Fruit fly (Drosophila melanogaster) whole organism, wandering third instar larva: ENCODE results near the gene Oseg5.
A peak's percentile ranks its signal among the peaks of the same experiment; 100 is the strongest.

Experiments used
- Abd-B ChIP-seq: fragments of >200 bp; optimal IDR thresholded peaks from 2 replicates; lab custom pipeline; 2017; ENCODE audit warnings: missing biosample characterization, missing genetic modification characterization
- CG32264 ChIP-seq: fragments of 200-800 bp; sonication (Bioruptor generic); optimal IDR thresholded peaks from 2 replicates; lab custom pipeline; 2016; ENCODE audit warnings: missing biosample characterization, missing genetic modification characterization
- CG9705 ChIP-seq: fragments of 200-800 bp; sonication (Bioruptor generic); optimal IDR thresholded peaks from 2 replicates; lab custom pipeline; 2018; ENCODE audit warnings: missing biosample characterization, mild to moderate bottlenecking, missing genetic modification characterization
- CrebA ChIP-seq: fragments of 200-800 bp; sonication (Bioruptor generic); optimal IDR thresholded peaks from 2 replicates; lab custom pipeline; 2016; ENCODE audit warnings: missing biosample characterization, mild to moderate bottlenecking, missing genetic modification characterization, borderline replicate concordance
- Dfd ChIP-seq: fragments of >200 bp; optimal IDR thresholded peaks from 2 replicates; lab custom pipeline; 2017; ENCODE audit warnings: missing biosample characterization, missing genetic modification characterization
- Dif ChIP-seq: fragments of 200-275, 200-300 bp; sonication (Bioruptor generic); optimal IDR thresholded peaks from 2 replicates; lab custom pipeline; 2018; ENCODE audit warnings: missing biosample characterization, missing genetic modification characterization; ENCODE audit not compliant: partially characterized antibody
- GATAd ChIP-seq: sonication (Bioruptor generic); optimal IDR thresholded peaks from 2 replicates; lab custom pipeline; 2016; ENCODE audit warnings: missing biosample characterization, missing genetic modification characterization
- HLH106 ChIP-seq: fragments of 200-800 bp; optimal IDR thresholded peaks from 3 replicates; lab custom pipeline; 2019; ENCODE audit warnings: missing biosample characterization, mild to moderate bottlenecking, missing genetic modification characterization, moderate library complexity
- Hnf4 ChIP-seq: fragments of 200-800 bp; sonication (Bioruptor generic); optimal IDR thresholded peaks from 2 replicates; lab custom pipeline; 2016; ENCODE audit warnings: missing biosample characterization, mild to moderate bottlenecking, missing genetic modification characterization
- Hr78 ChIP-seq: fragments of >200 bp; optimal IDR thresholded peaks from 2 replicates; lab custom pipeline; 2017; ENCODE audit warnings: missing biosample characterization, missing genetic modification characterization
- Hr83 ChIP-seq: fragments of 200-300 bp; sonication (Bioruptor generic); optimal IDR thresholded peaks from 2 replicates; lab custom pipeline; 2016; ENCODE audit warnings: missing biosample characterization, mild to moderate bottlenecking, missing genetic modification characterization, moderate library complexity; ENCODE audit not compliant: poor library complexity, severe bottlenecking
- Jra ChIP-seq: sonication (Bioruptor generic); optimal IDR thresholded peaks from 2 replicates; lab custom pipeline; 2016; ENCODE audit warnings: missing biosample characterization, missing genetic modification characterization
- Mio ChIP-seq: sonication (Bioruptor generic); optimal IDR thresholded peaks from 2 replicates; lab custom pipeline; 2016; ENCODE audit warnings: missing biosample characterization, missing genetic modification characterization
- Myc ChIP-seq: fragments of >200 bp; optimal IDR thresholded peaks from 2 replicates; lab custom pipeline; 2017
- N ChIP-seq: fragments of >200 bp; optimal IDR thresholded peaks from 2 replicates; lab custom pipeline; 2018; ENCODE audit warnings: missing biosample characterization, missing external identifiers, missing genetic modification characterization
- OdsH ChIP-seq: fragments of 200-800 bp; sonication (Bioruptor generic); optimal IDR thresholded peaks from 2 replicates; lab custom pipeline; 2016; ENCODE audit warnings: missing biosample characterization, mild to moderate bottlenecking, missing genetic modification characterization
- Rel ChIP-seq, 2 experiments: fragments of 200-800 bp; sonication (Bioruptor generic) in 1 of 2; optimal IDR thresholded peaks; 2 replicates in 1 of 2; 3 replicates in 1 of 2; lab custom pipeline; 2016 to 2019; ENCODE audit warnings: mild to moderate bottlenecking in 2 of 2, missing biosample characterization in 2 of 2, missing genetic modification characterization in 2 of 2, moderate library complexity in 1 of 2
- Sp1 ChIP-seq: fragments of 200-800 bp; sonication (Bioruptor generic); optimal IDR thresholded peaks from 3 replicates; lab custom pipeline; 2019; ENCODE audit warnings: missing biosample characterization, mild to moderate bottlenecking, missing genetic modification characterization, moderate library complexity
- Vsx2 ChIP-seq: fragments of 200-300, 225-300 bp; sonication (Bioruptor generic); optimal IDR thresholded peaks from 2 replicates; lab custom pipeline; 2018; ENCODE audit warnings: missing biosample characterization, missing genetic modification characterization; ENCODE audit not compliant: partially characterized antibody
- br ChIP-seq: fragments of 200-800 bp; sonication (Bioruptor generic); optimal IDR thresholded peaks from 2 replicates; lab custom pipeline; 2016; ENCODE audit warnings: missing biosample characterization, missing genetic modification characterization
- brk ChIP-seq: fragments of 200-800 bp; sonication (Bioruptor generic); optimal IDR thresholded peaks from 2 replicates; lab custom pipeline; 2016; ENCODE audit warnings: missing biosample characterization, mild to moderate bottlenecking, missing genetic modification characterization
- dl ChIP-seq, 2 experiments: fragments of 175-275, 200-275 bp in 1 of 2; fragments of 200-275 bp in 1 of 2; sonication (Bioruptor generic); optimal IDR thresholded peaks; lab custom pipeline; 2018; ENCODE audit warnings: mild to moderate bottlenecking in 2 of 2, missing biosample characterization in 2 of 2, missing genetic modification characterization in 2 of 2, moderate library complexity in 2 of 2; ENCODE audit not compliant: partially characterized antibody in 2 of 2, insufficient read depth in 1 of 2
- dmrt93B ChIP-seq: fragments of 200-800 bp; sonication (Bioruptor generic); optimal IDR thresholded peaks from 2 replicates; lab custom pipeline; 2018; ENCODE audit warnings: missing biosample characterization, mild to moderate bottlenecking, missing genetic modification characterization
- dsf ChIP-seq: sonication (Bioruptor generic); optimal IDR thresholded peaks from 2 replicates; lab custom pipeline; 2016; ENCODE audit warnings: missing biosample characterization, missing genetic modification characterization, borderline replicate concordance
- ey ChIP-seq: fragments of 200-800 bp; sonication (Bioruptor generic); optimal IDR thresholded peaks from 2 replicates; lab custom pipeline; 2016; ENCODE audit warnings: missing biosample characterization, missing genetic modification characterization
- foxo ChIP-seq, 2 experiments: fragments of 200-800 bp; sonication (Bioruptor generic); optimal IDR thresholded peaks; 2 replicates in 1 of 2; 3 replicates in 1 of 2; lab custom pipeline; 2016 to 2017; ENCODE audit warnings: missing biosample characterization in 2 of 2, missing genetic modification characterization in 2 of 2
- fru ChIP-seq: fragments of 200-800 bp; sonication (Bioruptor generic); optimal IDR thresholded peaks from 3 replicates; lab custom pipeline; 2016; ENCODE audit warnings: missing biosample characterization, mild to moderate bottlenecking, missing genetic modification characterization
- h ChIP-seq: fragments of 200-800 bp; sonication (Bioruptor generic); optimal IDR thresholded peaks from 3 replicates; lab custom pipeline; 2016; ENCODE audit warnings: missing biosample characterization, mild to moderate bottlenecking, missing genetic modification characterization
- jim ChIP-seq: fragments of 175-275, 200-325 bp; sonication (Bioruptor generic); optimal IDR thresholded peaks from 2 replicates; lab custom pipeline; 2016; ENCODE audit warnings: missing biosample characterization, mild to moderate bottlenecking, missing genetic modification characterization
- lola ChIP-seq: fragments of >200 bp; optimal IDR thresholded peaks from 2 replicates; lab custom pipeline; 2017; ENCODE audit warnings: missing biosample characterization, missing genetic modification characterization
- pan ChIP-seq: fragments of >200 bp; optimal IDR thresholded peaks from 2 replicates; lab custom pipeline; 2017
- psq ChIP-seq: fragments of 200-800 bp; sonication (Bioruptor generic); optimal IDR thresholded peaks from 3 replicates; lab custom pipeline; 2017; ENCODE audit warnings: missing biosample characterization, mild to moderate bottlenecking, missing genetic modification characterization, moderate library complexity
- rgr ChIP-seq: fragments of 200-800 bp; sonication (Bioruptor generic); optimal IDR thresholded peaks from 3 replicates; lab custom pipeline; 2016; ENCODE audit warnings: missing biosample characterization, mild to moderate bottlenecking, missing genetic modification characterization
- sage ChIP-seq: fragments of 200-800 bp; sonication (Bioruptor generic); optimal IDR thresholded peaks from 2 replicates; lab custom pipeline; 2016; ENCODE audit warnings: missing biosample characterization, mild to moderate bottlenecking, missing genetic modification characterization
- sv ChIP-seq: fragments of 200-800 bp; sonication (Bioruptor generic); optimal IDR thresholded peaks from 3 replicates; lab custom pipeline; 2016; ENCODE audit warnings: missing biosample characterization, missing genetic modification characterization
- tai ChIP-seq: sonication (Bioruptor generic); optimal IDR thresholded peaks from 2 replicates; lab custom pipeline; 2016; ENCODE audit warnings: missing biosample characterization, missing genetic modification characterization
- usp ChIP-seq: fragments of >200 bp; optimal IDR thresholded peaks from 2 replicates; lab custom pipeline; 2017; ENCODE audit warnings: missing biosample characterization, missing genetic modification characterization
- woc ChIP-seq: sonication (Bioruptor generic); optimal IDR thresholded peaks from 2 replicates; lab custom pipeline; 2016; ENCODE audit warnings: missing biosample characterization, mild to moderate bottlenecking, missing genetic modification characterization

Gene Oseg5

DNA sequence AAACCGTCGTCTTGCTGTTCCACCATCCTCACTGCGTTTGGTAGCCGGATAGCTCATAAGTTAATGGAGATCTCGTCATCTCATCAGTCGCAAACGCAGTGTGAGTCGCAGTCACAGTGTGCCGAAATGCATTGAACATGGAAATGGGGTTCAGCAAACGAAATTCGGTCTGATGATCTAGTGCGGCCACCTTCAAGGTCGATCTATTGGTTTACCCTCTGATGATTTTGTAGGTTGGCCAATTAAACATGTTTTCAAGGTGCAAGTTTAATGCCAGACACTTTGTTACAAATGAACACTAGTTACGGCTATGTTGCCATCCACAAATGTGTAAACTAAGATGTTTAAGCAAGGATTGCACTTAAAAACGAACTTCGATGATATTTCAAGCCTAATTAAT lies 32.8 kb downstream of the Oseg5 start:
- no peak for TF ChIP-seq dmrt93B (GFP tag; lab: Kevin White, UChicago)
- no peak for TF ChIP-seq h (GFP tag; lab: Kevin White, UChicago)
- no peak for TF ChIP-seq woc (GFP tag; lab: Kevin White, UChicago)
- no peak for TF ChIP-seq Abd-B (GFP tag; lab: Kevin White, UChicago)
- TF ChIP-seq OdsH (GFP tag; lab: Kevin White, UChicago), result no peak
- no peak for TF ChIP-seq rgr (GFP tag; lab: Kevin White, UChicago)
- no peak for TF ChIP-seq N (GFP tag; lab: Kevin White, UChicago)
- TF ChIP-seq HLH106, result no peak

DNA sequence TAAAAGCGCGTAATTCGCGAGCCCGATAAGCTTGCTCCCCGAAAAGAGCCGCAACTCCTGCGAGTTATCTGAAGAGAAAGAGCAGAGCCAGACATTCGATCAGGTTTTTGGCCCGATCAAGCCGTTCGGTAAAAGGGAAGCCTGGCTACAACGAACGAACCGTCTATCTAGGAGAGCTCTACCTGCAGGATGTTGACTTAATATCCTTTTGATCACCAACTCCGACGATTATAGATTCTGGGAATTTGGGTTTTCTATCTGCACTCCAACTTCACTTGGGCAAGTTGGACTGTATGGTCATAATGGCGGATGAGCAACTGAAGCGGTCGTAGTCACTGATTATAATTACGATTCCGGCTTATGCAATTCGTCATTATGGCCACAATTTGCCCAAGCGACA lies 33.4 kb downstream of the Oseg5 start:
- TF ChIP-seq CG32264 (GFP tag; lab: Kevin White, UChicago), result no peak
- no peak for TF ChIP-seq Rel (GFP tag; optimal IDR thresholded peaks at IDR 0.05; lab: Kevin White, UChicago)
- TF ChIP-seq Rel (tag; optimal IDR thresholded peaks at IDR 0.05; lab: Kevin White, UChicago), result no peak
- TF ChIP-seq woc (GFP tag; lab: Kevin White, UChicago), result peak; percentile 59
- TF ChIP-seq Dfd, result no peak
- TF ChIP-seq Dif (GFP tag; lab: Kevin White, UChicago), result no peak
- no peak for TF ChIP-seq Myc
- TF ChIP-seq pan (lab: Kevin White, UChicago), result no peak
- TF ChIP-seq h (GFP tag; lab: Kevin White, UChicago), result peak; percentile 71
- no peak for TF ChIP-seq tai (GFP tag; lab: Kevin White, UChicago)
- TF ChIP-seq Vsx2 (GFP tag; lab: Kevin White, UChicago), result no peak
- TF ChIP-seq fru (GFP tag; lab: Kevin White, UChicago), result peak; percentile 21
- peak in 1 of 2 experiments; percentile 47 for TF ChIP-seq foxo (GFP tag; optimal IDR thresholded peaks at IDR 0.05; lab: Kevin White, UChicago)
- TF ChIP-seq OdsH (GFP tag; lab: Kevin White, UChicago), result no peak
- TF ChIP-seq Sp1 (GFP tag; lab: Kevin White, UChicago), result no peak
- TF ChIP-seq CrebA (GFP tag; lab: Kevin White, UChicago), result no peak
- no peak for TF ChIP-seq lola
- TF ChIP-seq N (GFP tag; lab: Kevin White, UChicago), result no peak
- TF ChIP-seq Jra (GFP tag; lab: Kevin White, UChicago), result no peak
- no peak for TF ChIP-seq Hr78 (GFP tag; lab: Kevin White, UChicago)
- no peak for TF ChIP-seq psq (GFP tag; lab: Kevin White, UChicago)
- TF ChIP-seq sage (GFP tag; lab: Kevin White, UChicago), result peak; percentile 23
- TF ChIP-seq Hnf4 (GFP tag; lab: Kevin White, UChicago), result no peak
- no peak for TF ChIP-seq dl (GFP tag; optimal IDR thresholded peaks at IDR 0.05; lab: Kevin White, UChicago; ENCODE audit: insufficient read depth in 1 of 2, partially characterized antibody in 2 of 2)
- no peak for TF ChIP-seq jim (GFP tag; lab: Kevin White, UChicago)
- no peak for TF ChIP-seq usp (GFP tag; lab: Kevin White, UChicago)
- no peak for TF ChIP-seq CG9705 (GFP tag; lab: Kevin White, UChicago)
- TF ChIP-seq dsf, result no peak
- no peak for TF ChIP-seq sv
- no peak for TF ChIP-seq Mio (GFP tag; lab: Kevin White, UChicago)
- TF ChIP-seq HLH106, result peak; percentile 65
- no peak for TF ChIP-seq Hr83 (GFP tag; lab: Kevin White, UChicago)
- TF ChIP-seq brk (GFP tag; lab: Kevin White, UChicago), result no peak
- TF ChIP-seq Abd-B (GFP tag; lab: Kevin White, UChicago), result no peak
- TF ChIP-seq br (GFP tag; lab: Kevin White, UChicago), result no peak
- no peak for TF ChIP-seq GATAd (GFP tag; lab: Kevin White, UChicago)
- TF ChIP-seq rgr (GFP tag; lab: Kevin White, UChicago), result peak; percentile 11
- TF ChIP-seq ey, result peak; percentile 33
- TF ChIP-seq dmrt93B (GFP tag; lab: Kevin White, UChicago), result peak; percentile 38

DNA sequence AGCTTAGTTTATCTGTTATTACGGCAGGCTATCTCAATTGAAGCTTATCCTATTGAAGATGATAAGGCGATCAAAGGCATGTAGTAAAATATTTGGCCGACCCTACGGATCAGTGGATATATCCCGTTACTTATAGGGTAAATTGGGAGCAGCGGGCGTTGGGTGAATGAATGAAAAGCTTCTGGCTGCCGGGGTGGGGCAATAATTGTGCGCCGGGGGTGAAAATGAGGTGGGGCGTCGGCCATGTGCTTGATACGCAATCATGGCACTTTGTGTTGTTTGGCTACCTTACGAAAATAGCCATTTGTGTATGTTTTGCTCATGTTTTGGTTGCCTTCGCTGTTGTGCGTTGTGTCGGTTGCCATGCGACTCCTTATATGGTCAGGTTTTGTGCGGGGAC lies 33.8 kb downstream of the Oseg5 start:
- no peak for TF ChIP-seq brk (GFP tag; lab: Kevin White, UChicago)
- TF ChIP-seq Rel (GFP tag; optimal IDR thresholded peaks at IDR 0.05; lab: Kevin White, UChicago), result no peak
- TF ChIP-seq Rel (tag; optimal IDR thresholded peaks at IDR 0.05; lab: Kevin White, UChicago), result peak; percentile 27
- TF ChIP-seq Hr78 (GFP tag; lab: Kevin White, UChicago), result no peak
- TF ChIP-seq Sp1 (GFP tag; lab: Kevin White, UChicago), result no peak
